Worm (Caenorhabditis elegans) whole organism, early embryonic: ENCODE results near the gene tpan-1.

Source experiments
- B0310.2 ChIP-seq: sonication (generic microtip); optimal IDR thresholded peaks from 2 replicates; lab custom pipeline; 2016; ENCODE audit warnings: mild to moderate bottlenecking, missing genetic modification characterization, missing compliant biosample characterization
- F13C5.2 ChIP-seq: sonication (generic microtip); optimal IDR thresholded peaks from 2 replicates; lab custom pipeline; 2017; ENCODE audit warnings: mild to moderate bottlenecking, missing genetic modification characterization, inconsistent platforms, missing compliant biosample characterization
- aly-1 ChIP-seq: sonication (generic microtip); optimal IDR thresholded peaks from 2 replicates; lab custom pipeline; 2016; ENCODE audit warnings: missing genetic modification characterization, missing compliant biosample characterization
- ama-1 ChIP-seq: fragments of 150-350 bp; optimal IDR thresholded peaks from 2 replicates; lab custom pipeline; 2014
- ceh-13 ChIP-seq: fragments of 200-800 bp; sonication (Bioruptor generic); optimal IDR thresholded peaks from 2 replicates; lab custom pipeline; 2018; ENCODE audit warnings: mild to moderate bottlenecking, missing genetic modification characterization, missing compliant biosample characterization
- ceh-36 ChIP-seq: sonication (generic microtip); optimal IDR thresholded peaks from 2 replicates; lab custom pipeline; 2016; ENCODE audit warnings: missing genetic modification characterization, inconsistent platforms, missing compliant biosample characterization
- ets-7 ChIP-seq: sonication (generic microtip); optimal IDR thresholded peaks from 2 replicates; lab custom pipeline; 2016; ENCODE audit warnings: missing genotype, missing genetic modification characterization, missing compliant biosample characterization
- flt-1 ChIP-seq: fragments of 200-800 bp; sonication (Bioruptor generic); IDR thresholded peaks from 2 replicates; pipeline ENCODE4 v1.3.6; 2022; ENCODE audit warnings: missing genetic modification characterization, missing compliant biosample characterization
- hmbx-1 ChIP-seq: sonication (generic microtip); optimal IDR thresholded peaks from 2 replicates; lab custom pipeline; 2016; ENCODE audit warnings: mild to moderate bottlenecking, missing genetic modification characterization, missing compliant biosample characterization
- hmg-4 ChIP-seq: fragments of 200-800 bp; sonication (Bioruptor generic); optimal IDR thresholded peaks from 2 replicates; lab custom pipeline; 2018; ENCODE audit warnings: mild to moderate bottlenecking, missing genetic modification characterization, missing compliant biosample characterization
- hnd-1 ChIP-seq: sonication (generic microtip); optimal IDR thresholded peaks from 2 replicates; lab custom pipeline; 2016; ENCODE audit warnings: missing genetic modification characterization, missing compliant biosample characterization
- pes-1 ChIP-seq: fragments of 200-800 bp; sonication (Bioruptor generic); IDR thresholded peaks from 2 replicates; pipeline ENCODE4 v1.3.6; 2022; ENCODE audit warnings: missing genetic modification reagents, missing genetic modification characterization, missing compliant biosample characterization
- scrt-1 ChIP-seq: fragments of 200-800 bp; sonication (Bioruptor generic); IDR thresholded peaks from 2 replicates; pipeline ENCODE4 v1.3.6; 2022; ENCODE audit warnings: missing genetic modification characterization, missing compliant biosample characterization
- sea-1 ChIP-seq: fragments of 200-800 bp; sonication (Bioruptor generic); conservative IDR thresholded peaks from 2 replicates; pipeline ENCODE4 v1.3.6; 2022; ENCODE audit warnings: missing genetic modification characterization, missing compliant biosample characterization
- tbx-11 ChIP-seq: fragments of 200-800 bp; sonication (Bioruptor generic); IDR thresholded peaks from 2 replicates; pipeline ENCODE4 v1.3.6; 2022; ENCODE audit warnings: missing genetic modification characterization, missing compliant biosample characterization
- tbx-37 ChIP-seq: fragments of 200-800 bp; sonication (Bioruptor generic); conservative IDR thresholded peaks from 2 replicates; pipeline ENCODE4 v1.3.6; 2022; ENCODE audit warnings: missing genetic modification reagents, missing genetic modification characterization, missing compliant biosample characterization
- tra-4 ChIP-seq: sonication (generic microtip); optimal IDR thresholded peaks from 2 replicates; lab custom pipeline; 2017; ENCODE audit warnings: missing genetic modification characterization, missing compliant biosample characterization

Gene tpan-1

DNA sequence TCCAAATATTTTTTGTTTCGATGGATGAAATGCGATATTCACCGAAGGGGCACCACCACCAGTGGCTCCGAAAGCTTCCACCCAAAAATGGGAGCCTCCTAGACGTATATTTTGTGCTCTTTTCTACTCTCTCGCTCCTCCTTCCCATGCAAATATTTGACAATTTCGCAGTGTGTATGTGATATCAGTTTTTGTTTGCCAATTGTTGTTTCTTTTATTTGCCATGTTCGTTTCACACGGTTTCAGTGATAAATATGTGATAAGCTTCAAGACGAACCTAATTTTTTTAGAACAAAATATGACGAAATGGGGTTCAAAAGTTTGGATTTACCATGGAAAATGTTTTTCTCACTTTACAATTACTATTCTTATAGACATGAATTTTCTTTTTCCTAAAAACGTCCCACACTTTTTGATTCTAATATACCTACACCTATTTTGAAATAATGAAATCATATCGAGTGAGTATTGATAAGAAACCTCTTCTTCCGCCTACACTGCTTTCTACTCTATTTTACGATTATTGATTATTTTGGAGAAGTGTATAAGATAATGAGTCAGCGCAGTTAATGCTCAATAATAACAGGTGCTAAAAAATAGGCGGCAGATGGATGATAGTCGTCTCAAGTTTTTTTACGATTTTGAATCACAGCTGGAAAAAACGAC is 35.3 kb upstream of the tpan-1 start:
- TF ChIP-seq ets-7 (tag; lab: Kevin White, UChicago) (no peak), ceh-13 (no peak)

DNA sequence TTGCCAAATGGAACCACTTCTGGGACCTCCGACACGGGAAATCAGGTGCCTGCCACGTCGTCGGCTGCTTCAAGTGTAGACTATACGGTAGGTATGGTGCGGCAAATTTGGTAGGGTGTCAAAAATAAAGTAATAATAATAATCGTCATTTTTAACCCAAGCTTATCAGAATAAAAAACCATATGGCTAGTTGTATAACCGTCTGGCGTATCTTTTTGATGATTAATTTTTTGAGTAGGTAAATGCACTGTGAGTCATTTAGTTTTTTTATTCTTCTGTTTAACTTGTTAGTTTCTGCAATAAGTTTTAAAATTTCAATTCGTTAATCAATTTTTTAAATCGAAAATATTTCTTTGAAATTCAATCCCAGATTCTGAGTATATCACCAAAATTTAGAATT is 33.8 kb upstream of the tpan-1 start:
- TF ChIP-seq F13C5.2 (tag; lab: Kevin White, UChicago) (no peak), sea-1 (GFP tag; lab: Robert Waterston, UW) (no peak), ama-1 (lab: Kevin White, UChicago) (no peak), pes-1 (GFP tag; lab: Robert Waterston, UW) (no peak), hmg-4 (no peak), aly-1 (tag; lab: Kevin White, UChicago) (no peak), ceh-13 (no peak), tbx-11 (GFP tag; lab: Robert Waterston, UW) (no peak), flt-1 (GFP tag; lab: Robert Waterston, UW) (no peak), hnd-1 (tag; lab: Kevin White, UChicago) (no peak), B0310.2 (tag; lab: Kevin White, UChicago) (no peak), scrt-1 (GFP tag; lab: Robert Waterston, UW) (no peak)

DNA sequence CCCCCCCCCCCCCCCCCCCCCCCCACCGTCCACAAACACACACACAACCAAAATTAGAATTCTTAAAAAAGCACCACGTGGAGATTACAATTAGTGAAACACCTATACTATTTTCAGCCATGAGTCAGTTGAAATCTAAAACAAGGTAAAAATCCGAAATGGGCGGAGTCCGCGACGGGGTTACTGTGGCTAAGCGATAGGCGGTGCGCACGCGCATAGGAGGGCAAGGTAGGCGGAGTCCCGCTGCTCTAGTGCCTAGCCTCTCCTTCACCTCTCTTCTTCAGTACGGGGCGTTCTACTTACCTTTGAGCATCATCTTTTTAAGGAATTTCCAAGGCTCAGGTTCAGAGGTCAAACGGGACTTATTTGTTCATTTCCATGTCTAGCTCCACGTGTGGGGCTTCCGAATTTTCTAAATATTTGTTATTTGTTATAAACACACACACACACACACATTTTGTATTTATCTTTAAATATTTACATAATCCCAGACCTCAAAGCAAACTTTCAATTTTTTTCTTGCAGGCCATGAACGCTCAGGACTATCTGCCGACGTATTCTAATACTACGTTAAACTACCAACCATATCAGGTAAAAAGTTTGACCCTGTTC is 32.8 kb upstream of the tpan-1 start:
- TF ChIP-seq ceh-13 (no peak), aly-1 (tag; lab: Kevin White, UChicago) (no peak), B0310.2 (tag; lab: Kevin White, UChicago) (no peak), ets-7 (tag; lab: Kevin White, UChicago) (no peak), flt-1 (GFP tag; lab: Robert Waterston, UW) (no peak), ama-1 (lab: Kevin White, UChicago) (no peak), scrt-1 (GFP tag; lab: Robert Waterston, UW) (no peak), tbx-11 (GFP tag; lab: Robert Waterston, UW) (no peak), hmbx-1 (tag; lab: Kevin White, UChicago) (no peak)

DNA sequence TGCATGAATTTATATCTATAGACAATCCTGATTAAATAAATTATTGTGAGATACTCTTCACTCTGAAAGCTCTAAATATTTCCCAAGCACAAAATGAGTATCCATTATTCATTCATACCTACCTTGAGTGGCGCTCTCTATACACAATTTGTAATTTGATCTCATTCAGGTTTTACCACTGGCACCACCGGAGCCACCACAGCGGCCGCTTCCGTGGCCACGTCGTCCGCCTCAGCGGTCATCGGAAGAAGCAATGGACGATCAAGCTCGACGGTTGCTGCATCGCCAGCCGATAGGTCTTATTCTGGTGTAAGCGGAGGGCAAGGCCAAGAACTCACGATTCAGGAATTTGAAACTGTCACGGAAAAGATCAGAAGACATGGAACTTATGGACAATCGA is 32.0 kb upstream of the tpan-1 start:
- no peak for TF ChIP-seq ceh-36
- TF ChIP-seq ama-1 (lab: Kevin White, UChicago) = no peak
- TF ChIP-seq flt-1 (GFP tag; lab: Robert Waterston, UW) = no peak

DNA sequence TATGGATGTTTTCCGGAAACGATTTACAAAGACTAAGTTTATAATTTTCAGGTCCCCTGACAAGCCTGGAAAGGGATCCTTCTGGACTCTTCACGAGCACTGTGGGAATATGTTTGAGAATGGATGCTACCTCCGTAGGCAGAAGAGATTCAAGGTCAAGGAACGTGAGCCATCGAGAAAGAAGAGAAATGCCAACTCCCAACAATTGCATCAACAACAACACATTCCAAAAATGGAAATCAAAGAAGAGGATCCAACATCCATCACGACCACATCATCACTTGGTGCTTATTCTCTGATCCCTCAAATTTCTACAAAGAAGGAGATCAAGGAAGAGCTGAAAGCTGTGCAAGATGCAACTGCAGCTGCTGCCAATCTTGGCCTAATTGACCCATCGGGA is 31.2 kb upstream of the tpan-1 start:
- TF ChIP-seq pes-1 (GFP tag; lab: Robert Waterston, UW) (no peak), hmbx-1 (tag; lab: Kevin White, UChicago) (no peak), ceh-13 (no peak), scrt-1 (GFP tag; lab: Robert Waterston, UW) (no peak), tbx-11 (GFP tag; lab: Robert Waterston, UW) (no peak), B0310.2 (tag; lab: Kevin White, UChicago) (no peak), ceh-36 (no peak), ama-1 (lab: Kevin White, UChicago) (no peak), ets-7 (tag; lab: Kevin White, UChicago) (no peak), tra-4 (tag; lab: Kevin White, UChicago) (no peak), F13C5.2 (tag; lab: Kevin White, UChicago) (no peak), sea-1 (GFP tag; lab: Robert Waterston, UW) (no peak), aly-1 (tag; lab: Kevin White, UChicago) (no peak)

DNA sequence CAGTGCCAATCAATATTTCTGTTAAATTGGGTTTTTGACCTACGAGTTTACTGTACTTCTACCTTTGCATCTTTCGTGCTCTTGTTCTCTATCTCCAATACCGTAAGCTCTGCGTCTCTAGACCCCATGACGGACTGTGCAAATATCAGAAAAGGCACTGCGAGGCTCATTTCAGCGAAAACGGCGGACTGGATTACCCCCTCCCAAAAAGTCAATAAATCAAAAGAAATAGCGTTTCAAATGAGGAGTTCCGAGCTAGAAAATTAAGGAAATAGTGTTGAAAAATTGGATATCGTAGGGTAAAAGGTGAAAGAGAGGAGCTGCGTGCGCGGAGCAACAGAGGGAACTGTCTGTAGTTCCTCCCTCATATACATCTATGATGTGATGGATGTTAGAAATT is 27.5 kb upstream of the tpan-1 start:
- TF ChIP-seq hnd-1 (tag; lab: Kevin White, UChicago) (no peak), tra-4 (tag; lab: Kevin White, UChicago) (no peak), ceh-36 (no peak), aly-1 (tag; lab: Kevin White, UChicago) (no peak), F13C5.2 (tag; lab: Kevin White, UChicago) (no peak)

DNA sequence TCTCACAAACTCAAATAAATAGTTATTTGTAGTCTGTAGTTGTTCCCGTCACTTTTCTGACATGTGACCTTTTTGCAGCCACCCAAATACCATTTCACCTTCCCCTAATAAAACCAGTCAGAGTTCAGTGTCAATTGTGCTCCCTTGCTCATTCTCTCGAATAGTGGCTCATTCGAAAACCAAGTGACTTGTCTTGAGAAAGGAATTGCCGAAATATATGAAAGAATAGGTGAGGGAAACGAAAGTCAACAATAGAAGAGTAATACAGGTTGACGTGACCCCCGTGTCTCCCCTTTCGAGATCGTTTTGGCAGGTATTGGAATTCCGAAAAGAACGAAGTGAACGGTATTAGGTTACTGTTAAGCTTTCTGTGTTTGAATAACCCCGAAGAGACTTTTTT is 26.1 kb upstream of the tpan-1 start:
- TF ChIP-seq ceh-36 (no peak), ets-7 (tag; lab: Kevin White, UChicago) (no peak)

DNA sequence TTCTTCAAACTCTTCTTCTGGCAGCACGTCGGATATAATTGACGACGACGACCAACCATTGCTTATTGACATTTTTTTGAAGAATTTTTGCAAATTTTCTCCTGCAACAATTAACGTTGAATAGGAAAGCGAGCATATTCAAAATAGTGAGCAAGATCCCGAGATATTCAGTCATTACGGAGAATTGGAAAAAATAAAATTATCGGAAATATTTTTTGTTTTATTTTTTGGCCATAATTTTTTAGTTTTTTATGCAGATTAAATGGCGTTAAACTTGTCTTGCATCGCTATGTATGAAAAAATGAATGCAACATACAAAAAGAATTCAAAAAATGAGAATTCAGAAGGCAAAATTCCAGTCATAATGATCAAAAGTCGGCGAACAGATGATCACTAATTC is 19.2 kb upstream of the tpan-1 start, which contains the start of gene elp-1:
Gene elp-1, minus strand, starts transcription at position 101 of the 400 bp plus-strand sequence.
- TF ChIP-seq aly-1 (tag; lab: Kevin White, UChicago) = no peak
- TF ChIP-seq tbx-11 (GFP tag; lab: Robert Waterston, UW) = no peak
- TF ChIP-seq B0310.2 (tag; lab: Kevin White, UChicago) = no peak
- no peak for TF ChIP-seq ets-7 (tag; lab: Kevin White, UChicago)
- no peak for TF ChIP-seq flt-1 (GFP tag; lab: Robert Waterston, UW)
- no peak for TF ChIP-seq tra-4 (tag; lab: Kevin White, UChicago)
- TF ChIP-seq ceh-36 = no peak
- no peak for TF ChIP-seq pes-1 (GFP tag; lab: Robert Waterston, UW)
- no peak for TF ChIP-seq tbx-37 (GFP tag; lab: Robert Waterston, UW)
- TF ChIP-seq F13C5.2 (tag; lab: Kevin White, UChicago) = no peak
